Worm (Caenorhabditis elegans): ENCODE measurements around the gene faah-4.

The faah-4 gene

DNA sequence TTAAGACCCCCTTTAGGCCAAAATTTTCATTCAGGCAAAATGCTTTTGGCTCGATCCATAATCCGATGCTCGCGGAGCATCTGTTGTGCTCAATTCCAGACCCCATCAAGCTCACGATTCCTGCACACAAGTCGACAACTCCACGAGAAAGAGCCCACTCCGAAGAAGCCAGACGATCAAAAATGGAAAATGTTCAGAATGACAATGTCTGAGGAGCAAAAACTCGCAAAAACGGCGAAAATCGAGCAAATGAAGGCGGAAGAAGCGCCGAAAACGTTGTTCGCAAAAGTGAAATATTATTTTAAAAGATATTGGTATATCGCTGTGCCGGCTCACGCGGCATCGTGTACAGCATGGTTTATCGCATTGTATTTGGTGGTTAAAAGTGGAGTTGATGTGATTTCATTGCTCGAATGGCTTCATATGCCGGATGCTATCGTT lies 12.0 kb upstream of the faah-4 start, which contains the start of gene Y56A3A.22 (continued):
- TF ChIP-seq nfya-2 (GFP tag; IDR thresholded peaks at IDR 0.05): no peak
- TF ChIP-seq fkh-3 (tag; optimal IDR thresholded peaks at IDR 0.05): peak; percentile 38
- TF ChIP-seq nhr-179 (tag; optimal IDR thresholded peaks at IDR 0.05): no peak
- TF ChIP-seq nhr-90 (tag; optimal IDR thresholded peaks at IDR 0.05): no peak
- no peak for TF ChIP-seq Y53F4B.3 (GFP tag; IDR thresholded peaks at IDR 0.05)
- no peak for TF ChIP-seq sdz-38 (tag; optimal IDR thresholded peaks at IDR 0.05)
- TF ChIP-seq tlf-1 (GFP tag; optimal IDR thresholded peaks at IDR 0.05): peak; percentile 71
- no peak for TF ChIP-seq ets-4 (GFP tag; optimal IDR thresholded peaks at IDR 0.05)
- no peak for TF ChIP-seq lin-35 (GFP tag; optimal IDR thresholded peaks at IDR 0.05)
- peak; percentile 57 for TF ChIP-seq lin-40 (tag; optimal IDR thresholded peaks at IDR 0.05)
- TF ChIP-seq ceh-40 (GFP tag; IDR thresholded peaks at IDR 0.05): no peak
- TF ChIP-seq Y53G8AR.9 (GFP tag; conservative IDR thresholded peaks at IDR 0.05): peak; percentile 59
- peak; percentile 28 for TF ChIP-seq B0261.1 (tag; optimal IDR thresholded peaks at IDR 0.05)
- peak; percentile 45 for TF ChIP-seq B0035.1 (tag; optimal IDR thresholded peaks at IDR 0.05)
- peak; percentile 81 for TF ChIP-seq pbrm-1 (GFP tag; IDR thresholded peaks at IDR 0.05)
- no peak for TF ChIP-seq F23B12.7 (tag; optimal IDR thresholded peaks at IDR 0.05; ENCODE audit: insufficient read depth)
- peak; percentile 56 for TF ChIP-seq tbx-9 (tag; optimal IDR thresholded peaks at IDR 0.05; ENCODE audit: borderline replicate concordance)
- TF ChIP-seq chd-7 (tag; optimal IDR thresholded peaks at IDR 0.05): peak; percentile 84
- peak; percentile 74; the same call in 1 of the 2 replicates for TF ChIP-seq hsf-1 (GFP tag; IDR thresholded peaks at IDR 0.05)
- TF ChIP-seq him-1 (tag; optimal IDR thresholded peaks at IDR 0.05): no peak
- peak; percentile 24 to 79 for TF ChIP-seq let-607 (tag; optimal IDR thresholded peaks at IDR 0.05)
- no peak for TF ChIP-seq snpc-1.1 (tag; optimal IDR thresholded peaks at IDR 0.05; ENCODE audit: insufficient read depth)
- TF ChIP-seq madf-8 (GFP tag; conservative IDR thresholded peaks at IDR 0.05): no peak
- TF ChIP-seq zfh-2 (GFP tag; conservative IDR thresholded peaks at IDR 0.05): 0 out of 2 replicates have a peak, but pooled peaks have one; percentile 16
- peak; percentile 24; the same call in 1 of the 2 replicates for TF ChIP-seq F39B2.1 (GFP tag; IDR thresholded peaks at IDR 0.05)
- TF ChIP-seq F57C9.4 (tag; optimal IDR thresholded peaks at IDR 0.05): no peak
- TF ChIP-seq ceh-79 (tag; optimal IDR thresholded peaks at IDR 0.05): peak; percentile 83
- 0 out of 2 replicates have a peak, but pooled peaks have one; percentile 38 for TF ChIP-seq D2030.7 (GFP tag; IDR thresholded peaks at IDR 0.05)
- TF ChIP-seq F10E7.11 (tag; optimal IDR thresholded peaks at IDR 0.05): peak; percentile 20
- TF ChIP-seq pha-4 (tag; optimal IDR thresholded peaks at IDR 0.05): no peak
- TF ChIP-seq Y56A3A.18 (GFP tag; IDR thresholded peaks at IDR 0.05): peak; percentile 57; the same call in 1 of the 2 replicates
- TF ChIP-seq T07F8.4 (tag; optimal IDR thresholded peaks at IDR 0.05): no peak
- TF ChIP-seq F37B4.10 (GFP tag; IDR thresholded peaks at IDR 0.05): no peak
- TF ChIP-seq tbp1 (GFP tag; optimal IDR thresholded peaks at IDR 0.05): peak; percentile 28
- TF ChIP-seq hmg-20 (GFP tag; IDR thresholded peaks at IDR 0.05): peak; percentile 30; the same call in 1 of the 2 replicates
- TF ChIP-seq akir-1 (GFP tag; optimal IDR thresholded peaks at IDR 0.05): no peak
- peak; percentile 21 for TF ChIP-seq snpc-3.4 (tag; optimal IDR thresholded peaks at IDR 0.05)
- peak; percentile 8 for TF ChIP-seq lin-54 (GFP tag; optimal IDR thresholded peaks at IDR 0.05)
- peak; percentile 32 for TF ChIP-seq F49E8.2 (tag; optimal IDR thresholded peaks at IDR 0.05; ENCODE audit: insufficient read depth)
- TF ChIP-seq zim-3 (tag; optimal IDR thresholded peaks at IDR 0.05): peak; percentile 86
- TF ChIP-seq nhr-80 (tag; optimal IDR thresholded peaks at IDR 0.05): no peak
- peak; percentile 49 for TF ChIP-seq dox-1 (GFP tag; IDR thresholded peaks at IDR 0.05)
- no peak for TF ChIP-seq aptf-2 (GFP tag; conservative IDR thresholded peaks at IDR 0.05)
- TF ChIP-seq die-1 (tag; optimal IDR thresholded peaks at IDR 0.05): no peak
- TF ChIP-seq bed-2 (GFP tag; IDR thresholded peaks at IDR 0.05): no peak
- TF ChIP-seq unc-130 (GFP tag; optimal IDR thresholded peaks at IDR 0.05): no peak
- no peak for TF ChIP-seq lir-1 (GFP tag; conservative IDR thresholded peaks at IDR 0.05)

Data from whole organism, young adult.